Worm (Caenorhabditis elegans): Measurements from ENCODE around the gene Y39A1A.21.

Y39A1A.21 gene

DNA sequence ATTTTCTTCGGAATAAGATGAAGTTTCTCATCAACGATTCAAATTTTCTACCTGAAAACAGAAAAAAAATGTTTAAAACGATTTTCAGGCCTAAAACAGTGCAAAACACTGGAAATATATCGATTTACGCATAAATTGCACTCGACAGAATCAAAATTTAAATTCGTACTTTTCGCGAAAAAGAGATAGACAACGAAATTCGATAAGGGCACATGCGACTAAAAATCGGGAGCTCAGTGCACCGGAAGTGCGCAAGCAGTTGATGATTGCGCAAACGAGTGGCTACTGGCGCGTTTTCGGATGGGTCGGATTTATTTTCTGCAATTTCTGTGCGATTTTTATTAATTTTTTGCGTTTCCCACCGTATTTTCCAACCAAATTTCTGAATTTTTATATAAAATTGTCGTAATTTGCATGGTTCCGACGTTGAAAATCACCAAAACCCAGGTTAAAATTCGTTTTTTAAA is at the start of gene Y39A1A.21, which contains the start of gene Y39A1A.22:
Y39A1A.21 (minus strand) TSS at position 51 of the 467 bp plus-strand sequence.
Y39A1A.22 (minus strand) TSS at position 57 of the 467 bp plus-strand sequence.
- TF ChIP-seq mab-5 (tag; optimal IDR thresholded peaks at IDR 0.05) (no peak), tbx-8 (GFP tag; optimal IDR thresholded peaks at IDR 0.05) (peak; percentile 30), lin-32 (GFP tag; optimal IDR thresholded peaks at IDR 0.05) (peak; percentile 12), nhr-2 (tag; optimal IDR thresholded peaks at IDR 0.05) (no peak), pha-4 (tag; optimal IDR thresholded peaks at IDR 0.05) (peak; percentile 67), nhr-76 (tag; optimal IDR thresholded peaks at IDR 0.05) (no peak), unc-120 (tag; optimal IDR thresholded peaks at IDR 0.05; ENCODE audit: poor library complexity, severe bottlenecking) (peak; percentile 34), ceh-39 (tag; optimal IDR thresholded peaks at IDR 0.05) (peak; percentile 36), elt-1 (tag; optimal IDR thresholded peaks at IDR 0.05; ENCODE audit: borderline replicate concordance, insufficient read depth) (no peak), unc-62 (GFP tag; optimal IDR thresholded peaks at IDR 0.05) (no peak), zip-8 (tag; optimal IDR thresholded peaks at IDR 0.05) (no peak), flh-1 (GFP tag; optimal IDR thresholded peaks at IDR 0.05) (no peak), snpc-4 (tag; optimal IDR thresholded peaks at IDR 0.05) (no peak), nhr-28 (tag; optimal IDR thresholded peaks at IDR 0.05) (no peak), ham-2 (GFP tag; optimal IDR thresholded peaks at IDR 0.05) (no peak), nhr-12 (tag; optimal IDR thresholded peaks at IDR 0.05) (no peak), mep-1 (tag; optimal IDR thresholded peaks at IDR 0.05) (peak; percentile 44), ceh-83 (GFP tag; optimal IDR thresholded peaks at IDR 0.05) (no peak), unc-39 (tag; optimal IDR thresholded peaks at IDR 0.05) (peak; percentile 6), bed-3 (GFP tag; optimal IDR thresholded peaks at IDR 0.05) (peak; percentile 7), sptf-1 (tag; optimal IDR thresholded peaks at IDR 0.05) (peak; percentile 83), drap-1 (GFP tag; optimal IDR thresholded peaks at IDR 0.05) (peak; percentile 9), mls-2 (tag; optimal IDR thresholded peaks at IDR 0.05) (peak; percentile 64), ztf-11 (tag; optimal IDR thresholded peaks at IDR 0.05) (peak; percentile 8), hlh-1 (tag; optimal IDR thresholded peaks at IDR 0.05) (peak; percentile 31), sem-2 (GFP tag; optimal IDR thresholded peaks at IDR 0.05) (no peak), lsy-2 (tag; optimal IDR thresholded peaks at IDR 0.05) (peak; percentile 80), lin-13 (tag; optimal IDR thresholded peaks at IDR 0.05) (peak; percentile 86), ces-1 (GFP tag; optimal IDR thresholded peaks at IDR 0.05) (peak; percentile 89), blmp-1 (tag; optimal IDR thresholded peaks at IDR 0.05) (no peak), ceh-43 (GFP tag; optimal IDR thresholded peaks at IDR 0.05) (peak; percentile 1), elt-3 (tag; optimal IDR thresholded peaks at IDR 0.05) (no peak), nhr-237 (tag; optimal IDR thresholded peaks at IDR 0.05) (peak; percentile 55), M03D4.4 (tag; optimal IDR thresholded peaks at IDR 0.05) (peak; percentile 64), cnd-1 (tag; optimal IDR thresholded peaks at IDR 0.05) (peak; percentile 29)

DNA sequence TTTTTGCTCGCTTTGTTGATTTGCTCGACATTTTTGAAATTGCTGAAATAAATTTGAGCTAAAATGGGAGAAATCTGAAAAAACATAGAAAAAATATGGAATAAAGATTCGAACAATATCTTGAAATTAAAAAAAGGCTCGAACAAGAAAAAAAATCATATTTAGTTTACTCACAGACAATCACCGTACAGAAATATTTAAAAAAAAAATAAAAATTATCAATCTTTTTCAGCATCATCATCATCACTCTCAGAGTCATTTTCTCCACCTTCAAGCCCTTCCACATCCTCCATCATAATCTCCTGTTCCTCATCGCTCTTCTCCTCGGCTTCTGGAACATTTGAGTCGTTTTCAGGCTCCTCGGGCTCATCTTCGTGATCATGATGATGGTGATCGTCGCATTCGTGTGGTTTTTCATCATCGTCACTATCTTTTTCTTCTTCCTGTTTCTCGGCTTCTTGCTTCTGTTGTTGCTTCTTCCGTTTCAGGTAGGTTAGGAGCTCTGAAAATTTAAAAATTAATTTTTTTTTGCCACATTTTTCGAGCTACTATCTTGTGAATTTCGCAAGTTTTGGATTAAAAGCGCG is 48.8 kb upstream of the Y39A1A.21 start, which contains the start of gene hpl-2:
hpl-2 (minus strand) TSS at position 51 of the 587 bp plus-strand sequence.
- TF ChIP-seq lin-32 (GFP tag; optimal IDR thresholded peaks at IDR 0.05) (no peak), nhr-76 (tag; optimal IDR thresholded peaks at IDR 0.05) (no peak)

DNA sequence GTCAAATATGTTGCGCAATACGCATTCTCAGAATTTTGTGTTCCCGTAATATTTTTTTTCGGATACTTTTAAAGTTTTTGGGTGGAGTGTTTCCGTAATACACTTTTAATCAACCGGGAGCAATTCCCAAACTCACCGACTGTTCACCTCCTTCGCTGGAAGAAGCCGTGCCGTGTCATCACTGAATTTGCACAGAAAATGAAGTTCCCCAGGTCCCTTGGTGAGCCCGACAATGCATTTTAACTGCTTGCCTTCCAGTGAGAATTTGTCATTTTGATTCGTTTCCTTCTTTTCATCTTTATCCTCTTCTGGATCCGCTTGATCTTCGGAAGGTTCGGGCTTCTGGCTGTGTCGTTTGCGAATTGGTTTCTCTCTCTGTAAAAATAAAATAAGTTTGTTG is 47.6 kb upstream of the Y39A1A.21 start:
- TF ChIP-seq cnd-1 (tag; optimal IDR thresholded peaks at IDR 0.05) (no peak), unc-120 (tag; optimal IDR thresholded peaks at IDR 0.05; ENCODE audit: poor library complexity, severe bottlenecking) (no peak), M03D4.4 (tag; optimal IDR thresholded peaks at IDR 0.05) (no peak), ztf-11 (tag; optimal IDR thresholded peaks at IDR 0.05) (no peak), tbx-8 (GFP tag; optimal IDR thresholded peaks at IDR 0.05) (no peak), ceh-43 (GFP tag; optimal IDR thresholded peaks at IDR 0.05) (no peak), lsy-2 (tag; optimal IDR thresholded peaks at IDR 0.05) (no peak), ces-1 (GFP tag; optimal IDR thresholded peaks at IDR 0.05) (no peak), pha-4 (tag; optimal IDR thresholded peaks at IDR 0.05) (no peak), nhr-28 (tag; optimal IDR thresholded peaks at IDR 0.05) (no peak), unc-39 (tag; optimal IDR thresholded peaks at IDR 0.05) (no peak), nhr-2 (tag; optimal IDR thresholded peaks at IDR 0.05) (no peak), drap-1 (GFP tag; optimal IDR thresholded peaks at IDR 0.05) (no peak), sem-2 (GFP tag; optimal IDR thresholded peaks at IDR 0.05) (no peak), hlh-1 (tag; optimal IDR thresholded peaks at IDR 0.05) (no peak), ceh-39 (tag; optimal IDR thresholded peaks at IDR 0.05) (no peak)

Measured in whole organism, mixed stage, embryonic.